Worm (Caenorhabditis elegans) whole organism, early embryonic: ENCODE data around the gene famp-1.
"Not testable (repeated sequence)": the region's sequence is repeated elsewhere in the genome, so short reads cannot be mapped to it uniquely, and the experiment has no call there.

ENCODE experiments used
- B0310.2 ChIP-seq: sonication (generic microtip); optimal IDR thresholded peaks from 2 replicates; lab custom pipeline; 2016; ENCODE audit warnings: mild to moderate bottlenecking, missing genetic modification characterization, missing compliant biosample characterization
- F13C5.2 ChIP-seq: sonication (generic microtip); optimal IDR thresholded peaks from 2 replicates; lab custom pipeline; 2017; ENCODE audit warnings: mild to moderate bottlenecking, missing genetic modification characterization, inconsistent platforms, missing compliant biosample characterization
- aly-1 ChIP-seq: sonication (generic microtip); optimal IDR thresholded peaks from 2 replicates; lab custom pipeline; 2016; ENCODE audit warnings: missing genetic modification characterization, missing compliant biosample characterization
- ama-1 ChIP-seq: fragments of 150-350 bp; optimal IDR thresholded peaks from 2 replicates; lab custom pipeline; 2014
- ceh-13 ChIP-seq: fragments of 200-800 bp; sonication (Bioruptor generic); optimal IDR thresholded peaks from 2 replicates; lab custom pipeline; 2018; ENCODE audit warnings: mild to moderate bottlenecking, missing genetic modification characterization, missing compliant biosample characterization
- ceh-36 ChIP-seq: sonication (generic microtip); optimal IDR thresholded peaks from 2 replicates; lab custom pipeline; 2016; ENCODE audit warnings: missing genetic modification characterization, inconsistent platforms, missing compliant biosample characterization
- ets-7 ChIP-seq: sonication (generic microtip); optimal IDR thresholded peaks from 2 replicates; lab custom pipeline; 2016; ENCODE audit warnings: missing genotype, missing genetic modification characterization, missing compliant biosample characterization
- flt-1 ChIP-seq: fragments of 200-800 bp; sonication (Bioruptor generic); IDR thresholded peaks from 2 replicates; pipeline ENCODE4 v1.3.6; 2022; ENCODE audit warnings: missing genetic modification characterization, missing compliant biosample characterization
- hmbx-1 ChIP-seq: sonication (generic microtip); optimal IDR thresholded peaks from 2 replicates; lab custom pipeline; 2016; ENCODE audit warnings: mild to moderate bottlenecking, missing genetic modification characterization, missing compliant biosample characterization
- hmg-4 ChIP-seq: fragments of 200-800 bp; sonication (Bioruptor generic); optimal IDR thresholded peaks from 2 replicates; lab custom pipeline; 2018; ENCODE audit warnings: mild to moderate bottlenecking, missing genetic modification characterization, missing compliant biosample characterization
- hnd-1 ChIP-seq: sonication (generic microtip); optimal IDR thresholded peaks from 2 replicates; lab custom pipeline; 2016; ENCODE audit warnings: missing genetic modification characterization, missing compliant biosample characterization
- pes-1 ChIP-seq: fragments of 200-800 bp; sonication (Bioruptor generic); IDR thresholded peaks from 2 replicates; pipeline ENCODE4 v1.3.6; 2022; ENCODE audit warnings: missing genetic modification reagents, missing genetic modification characterization, missing compliant biosample characterization
- scrt-1 ChIP-seq: fragments of 200-800 bp; sonication (Bioruptor generic); IDR thresholded peaks from 2 replicates; pipeline ENCODE4 v1.3.6; 2022; ENCODE audit warnings: missing genetic modification characterization, missing compliant biosample characterization
- sea-1 ChIP-seq: fragments of 200-800 bp; sonication (Bioruptor generic); conservative IDR thresholded peaks from 2 replicates; pipeline ENCODE4 v1.3.6; 2022; ENCODE audit warnings: missing genetic modification characterization, missing compliant biosample characterization
- tbx-11 ChIP-seq: fragments of 200-800 bp; sonication (Bioruptor generic); IDR thresholded peaks from 2 replicates; pipeline ENCODE4 v1.3.6; 2022; ENCODE audit warnings: missing genetic modification characterization, missing compliant biosample characterization
- tbx-37 ChIP-seq: fragments of 200-800 bp; sonication (Bioruptor generic); conservative IDR thresholded peaks from 2 replicates; pipeline ENCODE4 v1.3.6; 2022; ENCODE audit warnings: missing genetic modification reagents, missing genetic modification characterization, missing compliant biosample characterization
- tra-4 ChIP-seq: sonication (generic microtip); optimal IDR thresholded peaks from 2 replicates; lab custom pipeline; 2017; ENCODE audit warnings: missing genetic modification characterization, missing compliant biosample characterization

The famp-1 gene

DNA sequence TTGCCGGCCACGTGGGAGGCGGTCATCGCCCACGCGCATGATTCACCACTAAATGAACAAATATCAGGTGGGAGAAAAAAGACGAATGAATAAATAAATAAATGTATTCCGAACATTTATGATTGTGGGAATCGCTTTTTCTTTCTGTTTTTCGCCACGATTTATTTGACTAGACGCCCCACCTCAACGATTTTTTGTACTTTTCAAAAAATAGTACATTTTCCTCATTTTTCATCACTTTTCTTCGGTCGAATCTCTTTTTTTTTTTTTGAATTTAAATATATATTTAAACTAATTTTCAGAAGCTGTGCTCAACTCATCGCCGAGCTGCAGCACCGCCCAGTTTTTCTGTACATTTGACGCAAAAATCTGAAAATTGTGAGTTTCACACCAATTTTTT is 40.9 kb downstream of the famp-1 start, which contains the start of gene fnip-2:
Gene fnip-2, plus strand, starts transcription at position 301 of the 400 bp plus-strand sequence.
- no peak for TF ChIP-seq tbx-11 (GFP tag; lab: Robert Waterston, UW)

DNA sequence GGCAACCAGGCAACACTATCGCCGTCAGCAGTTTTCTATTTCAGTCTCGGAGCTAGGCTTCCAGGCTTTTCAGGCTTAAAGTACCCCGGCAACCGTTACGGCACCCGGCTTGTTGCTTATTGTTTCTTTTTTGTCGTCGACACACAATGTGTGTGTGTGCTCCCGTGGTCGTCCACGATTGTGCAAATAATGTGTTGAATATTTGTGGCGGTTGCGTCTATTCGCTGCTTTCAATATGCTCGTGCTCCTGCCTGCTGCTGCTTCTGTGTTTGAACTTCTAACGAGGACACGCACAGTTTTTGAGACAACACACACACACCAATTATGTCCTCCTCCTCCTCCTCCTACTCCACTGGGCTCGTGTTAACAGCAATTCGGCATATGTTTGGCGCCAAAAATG is 42.1 kb downstream of the famp-1 start:
- TF ChIP-seq ceh-13 (GFP tag; lab: Kevin White, UChicago): no peak
- TF ChIP-seq hmbx-1 (tag; lab: Kevin White, UChicago): no peak
- TF ChIP-seq pes-1: no peak
- TF ChIP-seq hmg-4: no peak
- TF ChIP-seq tbx-37 (GFP tag; lab: Robert Waterston, UW): no peak
- TF ChIP-seq sea-1 (GFP tag; lab: Robert Waterston, UW): no peak
- TF ChIP-seq ceh-36: no peak
- TF ChIP-seq aly-1: no peak

DNA sequence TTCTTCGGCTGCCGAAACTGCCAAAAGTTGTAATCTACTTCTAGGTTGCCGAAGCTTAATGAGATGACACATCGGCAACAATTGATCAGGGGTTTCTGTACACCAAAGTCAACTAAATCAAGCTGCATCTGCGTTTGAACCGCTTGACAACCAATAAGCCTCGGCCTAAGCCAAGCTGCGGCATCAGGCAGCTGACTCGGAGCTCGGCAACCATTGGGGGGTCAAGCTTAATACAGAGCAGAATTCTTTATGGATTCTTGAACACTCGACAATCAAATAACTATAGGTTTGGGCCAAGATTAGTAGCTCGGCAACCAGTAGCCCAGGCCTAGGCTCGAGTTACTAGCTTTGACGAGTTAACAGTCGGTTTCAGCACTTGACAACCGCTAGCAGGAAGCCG is 42.6 kb downstream of the famp-1 start:
- TF ChIP-seq flt-1 (GFP tag; lab: Robert Waterston, UW) (no peak), tra-4 (tag; lab: Kevin White, UChicago) (no peak), hnd-1 (tag; lab: Kevin White, UChicago) (no peak), scrt-1 (GFP tag; lab: Robert Waterston, UW) (no peak), pes-1 (no peak), tbx-11 (GFP tag; lab: Robert Waterston, UW) (no peak)

DNA sequence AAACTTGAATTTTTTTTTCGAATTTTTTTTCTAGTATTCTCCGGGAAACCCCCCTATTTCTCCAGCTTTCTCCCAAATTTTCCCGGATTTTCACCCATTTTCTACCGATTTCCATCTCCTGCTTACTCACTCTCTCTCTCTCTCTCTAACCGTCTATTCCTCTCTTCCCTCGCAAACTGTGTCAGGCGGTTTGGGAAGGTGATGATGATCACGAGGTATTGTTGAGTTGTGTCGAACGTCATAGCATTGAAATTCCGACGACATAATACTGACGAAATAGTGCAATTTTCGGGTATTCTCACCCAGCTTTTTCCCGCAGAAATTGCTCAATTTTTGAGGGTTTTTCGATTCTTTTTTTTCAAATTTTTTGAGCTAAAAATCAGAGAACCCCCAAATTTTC is 43.3 kb downstream of the famp-1 start:
- no peak for TF ChIP-seq hmg-4
- TF ChIP-seq F13C5.2 (tag; lab: Kevin White, UChicago): no peak
- TF ChIP-seq tbx-37 (GFP tag; lab: Robert Waterston, UW): no peak
- no peak for TF ChIP-seq scrt-1 (GFP tag; lab: Robert Waterston, UW)
- no peak for TF ChIP-seq pes-1
- no peak for TF ChIP-seq ets-7 (tag; lab: Kevin White, UChicago)
- TF ChIP-seq tbx-11 (GFP tag; lab: Robert Waterston, UW): no peak
- TF ChIP-seq hnd-1 (tag; lab: Kevin White, UChicago): no peak
- TF ChIP-seq ceh-13 (GFP tag; lab: Kevin White, UChicago): no peak
- no peak for TF ChIP-seq B0310.2
- no peak for TF ChIP-seq tra-4 (tag; lab: Kevin White, UChicago)
- TF ChIP-seq sea-1 (GFP tag; lab: Robert Waterston, UW): no peak
- TF ChIP-seq ceh-36: no peak
- no peak for TF ChIP-seq ama-1 (lab: Kevin White, UChicago)
- TF ChIP-seq aly-1: no peak
- TF ChIP-seq hmbx-1 (tag; lab: Kevin White, UChicago): no peak
- no peak for TF ChIP-seq flt-1 (GFP tag; lab: Robert Waterston, UW)

DNA sequence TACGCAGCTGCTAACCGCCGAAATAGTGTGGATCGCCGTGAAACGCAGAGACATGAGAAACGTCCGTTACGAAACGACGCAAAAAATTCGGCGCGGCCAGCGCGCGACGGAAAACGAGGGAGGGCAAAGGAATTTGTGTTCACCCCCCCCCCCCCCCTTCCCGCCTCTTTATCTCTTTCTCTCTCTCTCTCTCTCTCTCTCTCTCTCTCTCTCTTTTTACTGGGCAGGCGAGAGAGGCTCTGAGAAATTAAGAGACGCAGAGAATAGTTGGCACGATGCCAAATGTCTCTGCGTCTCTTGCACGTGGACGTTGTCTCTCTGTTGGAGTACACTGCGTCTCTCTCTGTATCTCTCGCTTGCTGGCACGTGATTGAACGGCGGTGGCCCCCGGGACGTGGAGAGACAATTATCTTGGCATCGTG is 44.1 kb downstream of the famp-1 start:
- TF ChIP-seq F13C5.2 (tag; lab: Kevin White, UChicago) (peak; percentile 61), scrt-1 (GFP tag; lab: Robert Waterston, UW) (no peak), hmg-4 (peak; percentile 66), B0310.2 (peak; percentile 31), pes-1 (peak; percentile 60)

DNA sequence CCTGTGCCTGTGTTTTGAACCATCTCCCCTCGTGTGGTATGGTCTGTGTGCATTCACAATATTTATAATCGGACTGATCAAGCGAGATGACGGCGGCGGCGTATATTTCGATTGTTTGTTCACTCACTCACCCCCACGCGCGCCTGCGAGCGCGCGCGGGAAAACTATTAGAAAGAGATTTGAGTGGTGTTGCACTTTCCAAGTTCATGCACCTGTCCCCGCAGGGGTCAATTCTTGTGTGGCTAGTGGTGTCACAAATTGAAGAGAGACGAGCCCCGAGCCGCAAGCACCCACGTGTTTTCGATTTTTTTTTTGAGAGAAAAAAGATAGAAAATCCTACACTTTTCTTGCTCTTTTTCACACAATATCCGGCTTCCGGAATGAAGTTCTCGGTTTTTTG is 46.2 kb downstream of the famp-1 start:
- TF ChIP-seq flt-1 (GFP tag; lab: Robert Waterston, UW): no peak
- no peak for TF ChIP-seq ets-7 (tag; lab: Kevin White, UChicago)
- no peak for TF ChIP-seq tbx-37 (GFP tag; lab: Robert Waterston, UW)
- peak; percentile 54 for TF ChIP-seq hmg-4
- no peak for TF ChIP-seq ama-1 (lab: Kevin White, UChicago)
- TF ChIP-seq sea-1 (GFP tag; lab: Robert Waterston, UW): no peak
- TF ChIP-seq ceh-13 (GFP tag; lab: Kevin White, UChicago): no peak
- TF ChIP-seq hmbx-1 (tag; lab: Kevin White, UChicago): no peak
- TF ChIP-seq aly-1: no peak
- peak; percentile 30; the same call in 1 of the 2 replicates for TF ChIP-seq pes-1
- no peak for TF ChIP-seq F13C5.2 (tag; lab: Kevin White, UChicago)
- TF ChIP-seq hnd-1 (tag; lab: Kevin White, UChicago): no peak
- TF ChIP-seq tra-4 (tag; lab: Kevin White, UChicago): no peak

DNA sequence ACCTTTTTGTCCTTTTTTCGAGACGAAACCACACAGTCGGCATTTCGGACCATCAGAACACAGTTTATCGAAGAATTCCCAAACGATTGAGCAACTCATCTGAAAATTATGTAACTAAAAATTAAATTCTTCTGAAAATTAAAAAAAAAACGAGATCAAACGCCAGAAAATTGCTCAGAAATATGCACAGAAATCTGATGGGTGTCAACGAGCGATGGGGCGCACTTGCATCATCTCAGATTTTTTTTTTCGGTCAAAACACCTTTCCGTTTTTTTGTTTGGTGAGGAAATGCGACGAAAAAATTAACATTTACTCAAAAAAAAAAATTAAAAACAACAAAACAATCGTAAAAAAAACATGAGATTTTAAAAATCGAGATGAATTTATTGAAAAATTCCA is 46.7 kb downstream of the famp-1 start, which contains the start of gene T04C4.3:
Gene T04C4.3, minus strand, starts transcription at position 101 of the 400 bp plus-strand sequence.
- TF ChIP-seq F13C5.2 (tag; lab: Kevin White, UChicago); B0310.2; sea-1 (GFP tag; lab: Robert Waterston, UW): not testable (repeated sequence)
